Worm (Caenorhabditis elegans) whole organism, L4/young adult: ENCODE results near the gene C28G1.6.

Source experiments
- W03F9.2 ChIP-seq: fragments of 150-350 bp; optimal IDR thresholded peaks from 2 replicates; lab custom pipeline; 2014; ENCODE audit warnings: missing biosample characterization, missing genetic modification characterization
- dao-5 ChIP-seq: sonication (generic microtip); optimal IDR thresholded peaks from 2 replicates; lab custom pipeline; 2016; ENCODE audit warnings: missing genotype, missing genetic modification characterization, moderate library complexity, missing compliant biosample characterization
- him-1 ChIP-seq: sonication (generic microtip); optimal IDR thresholded peaks from 2 replicates; lab custom pipeline; 2016; ENCODE audit warnings: missing genotype, missing genetic modification reagents, missing genetic modification characterization, missing compliant biosample characterization

- TF ChIP-seq W03F9.2 (no peak), dao-5 (no peak), him-1 (tag; lab: Kevin White, UChicago) (no peak)
Observed at ce11 chrX:8805475-8805874, 25.6 kb downstream of the C28G1.6 start.
